Fruit fly (Drosophila melanogaster): ENCODE measurements around the gene jus.
A peak's percentile ranks its signal among the peaks of the same experiment; 100 is the strongest.

DNA sequence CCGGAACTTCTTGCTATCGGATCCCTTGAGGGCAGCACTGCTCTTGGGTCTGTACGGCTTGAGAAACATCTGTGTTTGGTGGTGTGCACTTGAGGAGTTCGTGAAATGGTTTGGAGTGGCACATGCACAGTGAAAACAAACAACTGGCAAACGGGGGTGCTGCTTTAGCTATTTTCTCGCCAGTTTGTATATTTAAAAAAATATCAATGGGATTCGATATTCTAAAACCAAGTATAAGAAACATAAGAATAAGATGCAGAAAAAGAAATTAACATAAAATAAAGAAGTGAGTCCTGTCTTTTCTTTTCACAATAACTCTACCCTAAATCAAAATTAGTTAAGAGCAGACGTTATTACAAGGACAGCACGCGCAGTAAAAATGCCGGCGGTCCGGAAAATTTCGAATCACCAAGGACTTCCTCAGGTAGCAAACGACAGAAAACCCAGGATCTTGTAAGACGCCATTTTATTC lies 43.1 kb downstream of the jus start, which contains the start of gene eIF2D:
- peak; percentile 78 for TF ChIP-seq Myc (optimal IDR thresholded peaks at IDR 0.05)
- TF ChIP-seq Mio (GFP tag; optimal IDR thresholded peaks at IDR 0.05): no peak
- no peak for TF ChIP-seq pan (optimal IDR thresholded peaks at IDR 0.05)

Measured in whole organism, wandering third instar larva.